2 fruit fly cellular contexts compared by ENCODE assay signal in the genomic region with DNA sequence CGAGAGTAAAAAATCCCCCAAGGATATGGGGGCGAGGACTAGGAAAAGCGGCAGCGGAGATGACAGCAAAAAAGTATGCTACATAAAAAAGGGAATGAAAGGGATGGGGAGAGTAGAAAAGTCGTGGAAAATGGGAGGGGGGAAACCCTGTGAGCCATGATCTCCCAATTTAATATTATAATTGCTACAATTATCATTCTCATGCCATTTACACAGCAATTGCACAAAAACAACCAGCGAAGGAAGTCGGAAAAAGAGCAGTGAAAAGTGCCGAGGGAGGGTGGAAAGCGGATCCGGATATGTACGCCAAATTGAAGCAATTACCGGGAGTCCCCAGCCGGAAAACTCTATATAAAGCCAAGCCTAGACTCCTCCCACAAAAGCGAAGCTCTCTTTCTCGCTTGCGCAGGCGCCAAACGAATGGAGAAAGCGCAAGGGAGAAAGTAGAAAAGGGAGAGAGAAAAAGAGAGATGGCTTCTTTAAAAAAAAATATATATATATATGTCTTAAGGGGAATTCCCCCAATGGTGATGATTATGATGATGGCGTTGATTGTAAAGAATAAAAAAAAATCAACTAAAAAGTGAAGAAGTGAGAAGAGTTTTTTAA.
TF ChIP-seq lines count a peak whose summit lies in the region.

No protein-coding gene starts in this region.

- TF ChIP-seq CTCF in whole organism, embryonic (GFP tag; optimal IDR thresholded peaks at IDR 0.05; lab: Kevin White, UChicago): no peak

TF ChIP-seq in whole organism, embryonic, 481 proteins besides CTCF, POLR2A, EP300 and RAD21 (continues in another document):
- no peak for TF ChIP-seq CG6272 (GFP tag; IDR thresholded peaks at IDR 0.05; lab: Robert Waterston, UW)
- TF ChIP-seq da (GFP tag; optimal IDR thresholded peaks at IDR 0.05; lab: Kevin White, UChicago): no peak
- TF ChIP-seq CG31224 (GFP tag; IDR thresholded peaks at IDR 0.05; lab: Robert Waterston, UW): no peak
- no peak for TF ChIP-seq TFAM (GFP tag; optimal IDR thresholded peaks at IDR 0.05; lab: Kevin White, UChicago)
- no peak for TF ChIP-seq CG9609 (GFP tag; optimal IDR thresholded peaks at IDR 0.05; lab: Kevin White, UChicago)
- TF ChIP-seq CG17385 (GFP tag; optimal IDR thresholded peaks at IDR 0.05; lab: Kevin White, UChicago): no peak
- TF ChIP-seq Spps (tag; optimal IDR thresholded peaks at IDR 0.05; lab: Kevin White, UChicago): no peak
- TF ChIP-seq Ada2b (GFP tag; IDR thresholded peaks at IDR 0.05; lab: Robert Waterston, UW): no peak
- no peak for TF ChIP-seq kni (GFP tag; optimal IDR thresholded peaks at IDR 0.05; lab: Kevin White, UChicago)
- TF ChIP-seq grau (tag; optimal IDR thresholded peaks at IDR 0.05; lab: Kevin White, UChicago): no peak
- no peak for TF ChIP-seq ara (GFP tag; IDR thresholded peaks at IDR 0.05; lab: Robert Waterston, UW)
- TF ChIP-seq ab (GFP tag; optimal IDR thresholded peaks at IDR 0.05; lab: Kevin White, UChicago): no peak
- TF ChIP-seq dmrt11E (tag; optimal IDR thresholded peaks at IDR 0.05; lab: Kevin White, UChicago): no peak
- TF ChIP-seq CG15479 (GFP tag; optimal IDR thresholded peaks at IDR 0.05; lab: Kevin White, UChicago): no peak
- TF ChIP-seq seq (GFP tag; IDR thresholded peaks at IDR 0.05; lab: Robert Waterston, UW): 0 out of 2 replicates have a peak, but pooled peaks have one; percentile 13
- TF ChIP-seq CG32532 (GFP tag; IDR thresholded peaks at IDR 0.05; lab: Robert Waterston, UW): no peak
- TF ChIP-seq psq (GFP tag; optimal IDR thresholded peaks at IDR 0.05; lab: Kevin White, UChicago): no peak
- no peak for TF ChIP-seq croc (GFP tag; conservative IDR thresholded peaks at IDR 0.05; lab: Robert Waterston, UW)
- no peak for TF ChIP-seq CG11085 (GFP tag; IDR thresholded peaks at IDR 0.05; lab: Robert Waterston, UW)
- no peak for TF ChIP-seq jing (GFP tag; optimal IDR thresholded peaks at IDR 0.05; lab: Kevin White, UChicago)
- no peak for TF ChIP-seq dysf (GFP tag; IDR thresholded peaks at IDR 0.05; lab: Robert Waterston, UW)
- no peak for TF ChIP-seq CG4707 (GFP tag; optimal IDR thresholded peaks at IDR 0.05; lab: Kevin White, UChicago)
- TF ChIP-seq fd102C (GFP tag; optimal IDR thresholded peaks at IDR 0.05; lab: Kevin White, UChicago): no peak
- no peak for TF ChIP-seq hth (optimal IDR thresholded peaks at IDR 0.05; lab: Kevin White, UChicago)
- no peak for TF ChIP-seq eve (GFP tag; optimal IDR thresholded peaks at IDR 0.05; lab: Kevin White, UChicago)
- no peak for TF ChIP-seq yki (optimal IDR thresholded peaks at IDR 0.05; lab: Kevin White, UChicago)
- TF ChIP-seq fd3F (GFP tag; optimal IDR thresholded peaks at IDR 0.05; lab: Kevin White, UChicago): no peak
- 0 out of 3 replicates have a peak, but pooled peaks have one; percentile 24 for TF ChIP-seq ci (GFP tag; IDR thresholded peaks at IDR 0.05; lab: Robert Waterston, UW)
- 0 out of 3 replicates have a peak, but pooled peaks have one; percentile 29 for TF ChIP-seq CG6791 (GFP tag; IDR thresholded peaks at IDR 0.05; lab: Robert Waterston, UW; ENCODE audit: partially characterized antibody)
- TF ChIP-seq CG4854 (GFP tag; optimal IDR thresholded peaks at IDR 0.05; lab: Kevin White, UChicago): no peak
- TF ChIP-seq tna (GFP tag; IDR thresholded peaks at IDR 0.05; lab: Robert Waterston, UW; ENCODE audit: partially characterized antibody): no peak
- TF ChIP-seq sqz (GFP tag; optimal IDR thresholded peaks at IDR 0.05; lab: Kevin White, UChicago): peak; percentile 32
- TF ChIP-seq Eip74EF (GFP tag; optimal IDR thresholded peaks at IDR 0.05; lab: Kevin White, UChicago): no peak
- TF ChIP-seq danr (GFP tag; IDR thresholded peaks at IDR 0.05; lab: Robert Waterston, UW): no peak
- TF ChIP-seq mirr (GFP tag; optimal IDR thresholded peaks at IDR 0.05; lab: Kevin White, UChicago): no peak
- TF ChIP-seq CG2678 (tag; optimal IDR thresholded peaks at IDR 0.05; lab: Kevin White, UChicago): no peak
- TF ChIP-seq Nf-YB (GFP tag; optimal IDR thresholded peaks at IDR 0.05; lab: Kevin White, UChicago): peak; percentile 86
- no peak for TF ChIP-seq esg (GFP tag; conservative IDR thresholded peaks at IDR 0.05; lab: Robert Waterston, UW)
- TF ChIP-seq dimm (GFP tag; IDR thresholded peaks at IDR 0.05; lab: Robert Waterston, UW): no peak
- TF ChIP-seq CG8089 (GFP tag; optimal IDR thresholded peaks at IDR 0.05; lab: Kevin White, UChicago): no peak
- no peak for TF ChIP-seq CG2116 (GFP tag; optimal IDR thresholded peaks at IDR 0.05; lab: Kevin White, UChicago)
- no peak for TF ChIP-seq CG12236 (GFP tag; optimal IDR thresholded peaks at IDR 0.05; lab: Kevin White, UChicago)
- TF ChIP-seq CG32772 (GFP tag; IDR thresholded peaks at IDR 0.05; lab: Robert Waterston, UW): no peak

TF ChIP-seq in whole organism, wandering third instar larva, 38 proteins besides CTCF, POLR2A, EP300 and RAD21:
- no peak for TF ChIP-seq Vsx2 (GFP tag; optimal IDR thresholded peaks at IDR 0.05; lab: Kevin White, UChicago; ENCODE audit: partially characterized antibody)
- no peak for TF ChIP-seq Jra (GFP tag; optimal IDR thresholded peaks at IDR 0.05; lab: Kevin White, UChicago)
- no peak for TF ChIP-seq Rel (GFP tag; optimal IDR thresholded peaks at IDR 0.05; lab: Kevin White, UChicago)
- peak; percentile 29 for TF ChIP-seq Rel (tag; optimal IDR thresholded peaks at IDR 0.05; lab: Kevin White, UChicago)
